Worm (Caenorhabditis elegans) whole organism, mixed stage, embryonic: ENCODE results near the gene C45B11.2.

Experiments
- blmp-1 ChIP-seq: fragments of 150-350 bp; optimal IDR thresholded peaks from 2 replicates; lab custom pipeline; 2014; ENCODE audit warnings: missing biosample characterization, missing genetic modification characterization
- elt-1 ChIP-seq: sonication (generic microtip); optimal IDR thresholded peaks from 2 replicates; lab custom pipeline; 2017; ENCODE audit warnings: missing genetic modification characterization, mild to moderate bottlenecking, missing compliant biosample characterization, antibody characterized with exemption, moderate library complexity, borderline replicate concordance; ENCODE audit not compliant: insufficient read depth
- elt-3 ChIP-seq: fragments of 150-350 bp; optimal IDR thresholded peaks from 2 replicates; lab custom pipeline; 2014; ENCODE audit warnings: missing biosample characterization, missing genetic modification characterization
- hlh-1 ChIP-seq: fragments of 150-350 bp; optimal IDR thresholded peaks from 2 replicates; lab custom pipeline; 2014; ENCODE audit warnings: missing biosample characterization, missing genetic modification reagents, missing genetic modification characterization
- lin-13 ChIP-seq: fragments of 150-350 bp; optimal IDR thresholded peaks from 2 replicates; lab custom pipeline; 2014; ENCODE audit warnings: missing biosample characterization, missing genetic modification characterization
- lsy-2 ChIP-seq: fragments of 150-350 bp; optimal IDR thresholded peaks from 2 replicates; lab custom pipeline; 2014; ENCODE audit warnings: missing biosample characterization, missing genetic modification characterization
- nhr-237 ChIP-seq: fragments of 150-350 bp; optimal IDR thresholded peaks from 2 replicates; lab custom pipeline; 2014; ENCODE audit warnings: missing biosample characterization, missing genetic modification characterization
- nhr-76 ChIP-seq: sonication (generic microtip); optimal IDR thresholded peaks from 2 replicates; lab custom pipeline; 2017; ENCODE audit warnings: missing biosample characterization, missing genetic modification characterization
- snpc-4 ChIP-seq: fragments of 150-350 bp; optimal IDR thresholded peaks from 2 replicates; lab custom pipeline; 2014; ENCODE audit warnings: missing biosample characterization, missing genetic modification characterization
- zip-8 ChIP-seq: fragments of 150-350 bp; optimal IDR thresholded peaks from 2 replicates; lab custom pipeline; 2014; ENCODE audit warnings: missing biosample characterization, missing genetic modification characterization

- TF ChIP-seq nhr-237 (tag; lab: Kevin White, UChicago) (no peak), blmp-1 (no peak), elt-3 (tag; lab: Kevin White, UChicago) (no peak), elt-1 (tag; lab: Kevin White, UChicago) (no peak), zip-8 (tag; lab: Kevin White, UChicago) (no peak), lin-13 (tag; lab: Kevin White, UChicago) (no peak), snpc-4 (tag; lab: Kevin White, UChicago) (no peak), nhr-76 (tag; lab: Kevin White, UChicago) (no peak), hlh-1 (tag; lab: Kevin White, UChicago) (no peak), lsy-2 (no peak)
These were observed 45.0 kb downstream of the C45B11.2 start, which contains the start of gene Y42A5A.1 for ce11 chrV:11087519-11087998.
